Worm (Caenorhabditis elegans) whole organism, L1 larva: ENCODE results near the gene F49E12.10.

Source experiments
- C04F5.9 ChIP-seq: sonication (generic microtip); optimal IDR thresholded peaks from 2 replicates; lab custom pipeline; 2016; ENCODE audit warnings: missing genetic modification characterization, missing compliant biosample characterization
- F16B12.6 ChIP-seq: fragments of 150-350 bp; optimal IDR thresholded peaks from 2 replicates; lab custom pipeline; 2014; ENCODE audit warnings: missing biosample characterization, missing genetic modification characterization
- ceh-8 ChIP-seq: fragments of 200-800 bp; sonication (Bioruptor generic); optimal IDR thresholded peaks from 2 replicates; lab custom pipeline; 2018; ENCODE audit warnings: mild to moderate bottlenecking, missing genetic modification characterization, moderate library complexity, missing compliant biosample characterization
- ceh-88 ChIP-seq: fragments of 200-800 bp; sonication (Bioruptor generic); IDR thresholded peaks from 2 replicates; pipeline ENCODE4 v1.3.6; 2022; ENCODE audit warnings: missing genetic modification characterization, missing compliant biosample characterization
- ceh-90 ChIP-seq: sonication (generic microtip); optimal IDR thresholded peaks from 2 replicates; lab custom pipeline; 2016; ENCODE audit warnings: missing genetic modification characterization, missing compliant biosample characterization
- dpl-1 ChIP-seq, 3 experiments: fragments of 150-350 bp in 2 of 3; sonication (generic microtip) in 1 of 3; optimal IDR thresholded peaks; 2 replicates each; lab custom pipeline; 2014 to 2017; ENCODE audit warnings: missing biosample characterization in 3 of 3, missing genetic modification characterization in 3 of 3, missing genetic modification reagents in 3 of 3
- efl-1 ChIP-seq, 4 experiments: fragments of 150-350 bp; optimal IDR thresholded peaks in 3 of 4; peaks in 1 of 4; 1 replicate in 1 of 4; 2 replicates in 3 of 4; lab custom pipeline; 2014; ENCODE audit warnings: missing biosample characterization in 2 of 4, missing genetic modification characterization in 2 of 4, missing genetic modification reagents in 2 of 4
- efl-3 ChIP-seq: fragments of 200-800 bp; sonication (Bioruptor generic); optimal IDR thresholded peaks from 2 replicates; lab custom pipeline; 2018; ENCODE audit warnings: mild to moderate bottlenecking, missing genetic modification characterization, missing compliant biosample characterization
- elt-2 ChIP-seq: sonication (generic microtip); optimal IDR thresholded peaks from 2 replicates; lab custom pipeline; 2016; ENCODE audit warnings: missing genetic modification characterization, mild to moderate bottlenecking, inconsistent platforms, missing compliant biosample characterization, missing genetic modification reagents
- ets-5 ChIP-seq: fragments of 200-800 bp; sonication (Bioruptor generic); IDR thresholded peaks from 2 replicates; pipeline ENCODE4 v1.3.6; 2022; ENCODE audit warnings: missing genetic modification characterization, missing compliant biosample characterization
- fkh-10 ChIP-seq: sonication (generic microtip); optimal IDR thresholded peaks from 2 replicates; lab custom pipeline; 2017; ENCODE audit warnings: missing biosample characterization, missing genetic modification reagents, missing genetic modification characterization
- fkh-4 ChIP-seq: sonication (generic microtip); optimal IDR thresholded peaks from 2 replicates; lab custom pipeline; 2016; ENCODE audit warnings: missing compliant biosample characterization, missing genetic modification characterization, borderline replicate concordance
- fkh-8 ChIP-seq: sonication (generic microtip); optimal IDR thresholded peaks from 2 replicates; lab custom pipeline; 2016; ENCODE audit warnings: mild to moderate bottlenecking, missing genetic modification characterization, missing compliant biosample characterization
- hlh-17 ChIP-seq: fragments of 200-800 bp; sonication (Bioruptor generic); optimal IDR thresholded peaks from 2 replicates; lab custom pipeline; 2018; ENCODE audit warnings: missing genetic modification characterization, mild to moderate bottlenecking, missing compliant biosample characterization, moderate library complexity, borderline replicate concordance
- hpl-2 ChIP-seq: fragments of 150-350 bp; optimal IDR thresholded peaks from 2 replicates; lab custom pipeline; 2014; ENCODE audit warnings: missing biosample characterization, missing genetic modification reagents, missing genetic modification characterization
- jun-1 ChIP-seq: fragments of 150-350 bp; optimal IDR thresholded peaks from 2 replicates; lab custom pipeline; 2014; ENCODE audit warnings: missing biosample characterization, missing genetic modification reagents, missing genetic modification characterization
- lin-14 ChIP-seq: fragments of 200-800 bp; sonication (Bioruptor generic); optimal IDR thresholded peaks from 2 replicates; lab custom pipeline; 2018; ENCODE audit warnings: mild to moderate bottlenecking, missing genetic modification characterization, moderate library complexity, missing compliant biosample characterization
- lin-35 ChIP-seq, 2 experiments: fragments of 150-350 bp; optimal IDR thresholded peaks; 2 replicates each; lab custom pipeline; 2014; ENCODE audit warnings: missing biosample characterization in 2 of 2, missing genetic modification characterization in 2 of 2, missing genetic modification reagents in 2 of 2
- lsy-2 ChIP-seq, 2 experiments: fragments of 150-350 bp; optimal IDR thresholded peaks; 2 replicates each; lab custom pipeline; 2014; ENCODE audit warnings: missing biosample characterization in 2 of 2, missing genetic modification characterization in 2 of 2
- mdl-1 ChIP-seq, 2 experiments: fragments of 150-350 bp; optimal IDR thresholded peaks; 2 replicates each; lab custom pipeline; 2014 to 2017; ENCODE audit warnings: missing biosample characterization in 2 of 2, missing genetic modification characterization in 2 of 2, inconsistent platforms in 1 of 2
- mef-2 ChIP-seq: fragments of 150-350 bp; optimal IDR thresholded peaks from 2 replicates; lab custom pipeline; 2014; ENCODE audit warnings: missing biosample characterization, missing genetic modification characterization
- nhr-19 ChIP-seq: fragments of 200-800 bp; sonication (Bioruptor generic); conservative IDR thresholded peaks from 2 replicates; pipeline ENCODE4 v1.3.6; 2022; ENCODE audit warnings: missing genetic modification characterization, missing compliant biosample characterization
- nhr-20 ChIP-seq: sonication (generic microtip); optimal IDR thresholded peaks from 2 replicates; lab custom pipeline; 2016; ENCODE audit warnings: mild to moderate bottlenecking, missing genetic modification characterization, missing compliant biosample characterization
- nhr-47 ChIP-seq: sonication (generic microtip); optimal IDR thresholded peaks from 2 replicates; lab custom pipeline; 2016; ENCODE audit warnings: mild to moderate bottlenecking, missing genetic modification characterization, moderate library complexity, missing compliant biosample characterization
- nhr-71 ChIP-seq: sonication (generic microtip); optimal IDR thresholded peaks from 2 replicates; lab custom pipeline; 2016; ENCODE audit warnings: mild to moderate bottlenecking, missing genetic modification characterization, moderate library complexity, missing compliant biosample characterization
- nhr-76 ChIP-seq: sonication (generic microtip); optimal IDR thresholded peaks from 2 replicates; lab custom pipeline; 2017; ENCODE audit warnings: missing biosample characterization, missing genetic modification characterization
- nhr-90 ChIP-seq: sonication (generic microtip); optimal IDR thresholded peaks from 2 replicates; lab custom pipeline; 2016; ENCODE audit warnings: mild to moderate bottlenecking, missing genetic modification characterization, missing compliant biosample characterization; ENCODE audit not compliant: poor library complexity
- pax-3 ChIP-seq: fragments of 200-800 bp; sonication (Bioruptor generic); optimal IDR thresholded peaks from 2 replicates; lab custom pipeline; 2018; ENCODE audit warnings: mild to moderate bottlenecking, missing genetic modification characterization, moderate library complexity, missing compliant biosample characterization
- pqm-1 ChIP-seq: sonication (generic microtip); optimal IDR thresholded peaks from 3 replicates; lab custom pipeline; 2017; ENCODE audit warnings: missing biosample characterization, missing genetic modification characterization
- skn-1 ChIP-seq: fragments of 150-350 bp; optimal IDR thresholded peaks from 2 replicates; lab custom pipeline; 2014; ENCODE audit warnings: missing biosample characterization, missing genetic modification characterization
- snpc-4 ChIP-seq: fragments of 150-350 bp; optimal IDR thresholded peaks from 2 replicates; lab custom pipeline; 2014; ENCODE audit warnings: missing biosample characterization, missing genetic modification characterization
- sox-4 ChIP-seq: sonication (generic microtip); optimal IDR thresholded peaks from 2 replicates; lab custom pipeline; 2016; ENCODE audit warnings: missing genetic modification characterization, missing compliant biosample characterization
- tbx-2 ChIP-seq: sonication (generic microtip); optimal IDR thresholded peaks from 2 replicates; lab custom pipeline; 2016; ENCODE audit warnings: missing genetic modification characterization, missing compliant biosample characterization
- tlp-1 ChIP-seq: fragments of 150-350 bp; optimal IDR thresholded peaks from 2 replicates; lab custom pipeline; 2014; ENCODE audit warnings: missing biosample characterization, missing genetic modification characterization
- xbp-1 ChIP-seq: sonication (generic microtip); optimal IDR thresholded peaks from 2 replicates; lab custom pipeline; 2016; ENCODE audit warnings: missing genetic modification characterization, missing compliant biosample characterization

The F49E12.10 gene

DNA sequence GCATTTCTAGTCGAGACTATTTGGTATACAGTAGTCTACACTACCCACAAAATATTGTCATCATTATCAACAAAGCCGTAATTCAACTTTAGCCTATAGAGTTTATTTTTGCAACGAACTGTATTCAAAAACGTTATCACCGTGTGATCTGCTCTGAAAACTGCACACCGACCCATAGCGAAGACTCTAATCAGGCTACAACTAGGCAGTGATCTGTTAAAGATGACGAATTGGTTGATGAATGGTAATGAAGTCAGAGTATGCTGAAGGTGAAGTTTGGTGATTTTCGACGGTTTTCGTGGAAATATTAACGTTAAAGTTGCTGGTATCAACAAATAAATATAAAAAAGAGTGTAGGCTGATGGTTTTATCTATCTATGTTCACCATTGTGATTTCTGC is 4.0 kb upstream of the F49E12.10 start (continued):
- TF ChIP-seq fkh-4 (tag; lab: Kevin White, UChicago): no peak
- no peak for TF ChIP-seq nhr-47 (tag; lab: Kevin White, UChicago)
- no peak for TF ChIP-seq nhr-76

DNA sequence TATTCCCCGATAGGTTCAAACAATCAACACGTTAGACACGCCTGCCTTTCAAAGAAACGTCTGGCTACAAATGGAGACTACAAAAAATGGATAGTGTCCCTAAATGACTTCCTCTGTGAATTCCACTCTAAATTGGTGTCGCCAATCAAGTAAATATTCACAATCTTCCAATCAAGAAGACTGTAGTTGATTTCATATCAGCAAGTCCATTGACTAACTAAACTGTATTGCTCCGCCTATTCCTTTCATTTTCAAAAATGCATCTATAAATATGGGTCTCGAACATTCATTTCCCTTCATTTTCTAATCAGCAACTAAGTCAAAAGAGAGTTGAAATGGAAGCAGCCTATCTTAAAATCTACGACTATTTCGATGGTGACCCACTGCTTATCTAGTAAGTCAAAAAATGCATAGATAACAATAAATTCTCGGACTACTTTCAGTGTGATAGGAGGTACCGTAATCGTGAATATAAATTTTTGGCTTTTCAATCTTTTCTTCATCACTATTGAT is 2.8 kb upstream of the F49E12.10 start, which contains the start of gene drd-1:
Gene drd-1, plus strand, starts transcription at position 51 of the 513 bp plus-strand sequence.
- TF ChIP-seq C04F5.9 (tag; lab: Kevin White, UChicago): no peak
- TF ChIP-seq lin-14 (GFP tag; lab: Kevin White, UChicago): peak; percentile 10
- peak; percentile 97 for TF ChIP-seq elt-2
- TF ChIP-seq jun-1 (tag; lab: Kevin White, UChicago): peak; percentile 31
- no peak for TF ChIP-seq sox-4 (tag; lab: Kevin White, UChicago)
- no peak for TF ChIP-seq nhr-19 (GFP tag; lab: Robert Waterston, UW)
- no peak for TF ChIP-seq efl-1 (optimal IDR thresholded peaks at IDR 0.05; lab: Kevin White, UChicago)
- peak in 1 of 2 experiments; percentile 66 for TF ChIP-seq efl-1 (GFP tag; optimal IDR thresholded peaks at IDR 0.05 in 1 of 2; lab: Kevin White, UChicago)
- TF ChIP-seq fkh-10 (GFP tag; lab: Kevin White, UChicago): no peak
- peak; percentile 77 for TF ChIP-seq pqm-1 (tag; lab: Kevin White, UChicago)
- TF ChIP-seq tbx-2 (tag; lab: Kevin White, UChicago): no peak
- TF ChIP-seq tlp-1: peak; percentile 11
- TF ChIP-seq nhr-20 (tag; lab: Kevin White, UChicago): peak; percentile 57

DNA sequence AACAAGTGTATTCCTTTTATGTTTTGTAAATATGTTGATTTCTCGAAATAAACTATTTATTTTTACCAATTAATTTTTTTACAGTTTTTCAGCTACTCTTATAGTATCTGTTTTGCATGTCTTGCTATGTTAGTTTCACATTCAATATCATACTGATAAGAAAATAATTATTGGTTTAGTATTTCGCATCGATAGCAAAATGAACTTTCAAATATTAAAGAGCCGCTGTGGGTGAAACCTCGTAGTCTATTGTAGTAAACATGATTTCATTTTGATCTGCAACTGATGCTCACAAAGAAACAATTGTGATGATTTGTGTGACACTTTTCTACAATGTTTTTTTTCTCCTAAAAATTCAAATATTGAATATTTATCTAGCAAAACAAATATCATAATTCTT is 1.4 kb downstream of the F49E12.10 start:
- TF ChIP-seq xbp-1 (no peak), mdl-1 (tag; optimal IDR thresholded peaks at IDR 0.05; lab: Kevin White, UChicago) (no peak), efl-1 (optimal IDR thresholded peaks at IDR 0.05; lab: Kevin White, UChicago) (no peak), efl-1 (GFP tag; optimal IDR thresholded peaks at IDR 0.05 in 1 of 2; lab: Kevin White, UChicago) (no peak), fkh-10 (GFP tag; lab: Kevin White, UChicago) (no peak), nhr-90 (no peak), hlh-17 (GFP tag; lab: Kevin White, UChicago) (no peak), nhr-76 (no peak), efl-3 (GFP tag; lab: Kevin White, UChicago) (no peak), F16B12.6 (tag; lab: Kevin White, UChicago) (no peak), snpc-4 (no peak), ceh-88 (GFP tag; lab: Robert Waterston, UW) (no peak)

DNA sequence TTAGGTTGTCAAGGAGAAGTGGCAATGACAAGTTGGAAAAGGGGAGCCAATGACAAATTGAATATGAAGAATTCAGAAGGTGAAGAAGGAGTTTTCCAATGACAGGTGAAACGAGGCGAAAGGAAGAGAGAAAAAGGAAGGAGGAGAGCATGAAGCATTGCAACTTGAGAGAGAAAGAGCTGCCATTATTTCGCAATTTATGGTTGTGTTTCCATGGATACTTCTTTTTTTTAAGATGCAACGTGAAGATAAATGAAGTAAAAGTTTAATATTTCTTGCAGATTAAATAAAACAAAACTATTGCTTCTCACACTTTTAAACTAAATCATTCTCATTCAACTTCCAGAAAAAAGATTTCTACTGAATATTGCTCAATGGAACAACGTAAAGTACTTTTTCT is 3.4 kb downstream of the F49E12.10 start, which contains the start of gene F49E12.8:
Gene F49E12.8, minus strand, starts transcription at position 101 of the 400 bp plus-strand sequence.
- peak; percentile 59 for TF ChIP-seq fkh-8 (tag; lab: Kevin White, UChicago)
- no peak for TF ChIP-seq mef-2 (tag; lab: Kevin White, UChicago)
- no peak for TF ChIP-seq sox-4 (tag; lab: Kevin White, UChicago)
- no peak for TF ChIP-seq lin-35 (GFP tag; optimal IDR thresholded peaks at IDR 0.05; lab: Kevin White, UChicago)
- TF ChIP-seq nhr-71 (tag; lab: Kevin White, UChicago): peak; percentile 13
- no peak for TF ChIP-seq dpl-1 (GFP tag; optimal IDR thresholded peaks at IDR 0.05; lab: Kevin White, UChicago)
- TF ChIP-seq nhr-90: no peak

DNA sequence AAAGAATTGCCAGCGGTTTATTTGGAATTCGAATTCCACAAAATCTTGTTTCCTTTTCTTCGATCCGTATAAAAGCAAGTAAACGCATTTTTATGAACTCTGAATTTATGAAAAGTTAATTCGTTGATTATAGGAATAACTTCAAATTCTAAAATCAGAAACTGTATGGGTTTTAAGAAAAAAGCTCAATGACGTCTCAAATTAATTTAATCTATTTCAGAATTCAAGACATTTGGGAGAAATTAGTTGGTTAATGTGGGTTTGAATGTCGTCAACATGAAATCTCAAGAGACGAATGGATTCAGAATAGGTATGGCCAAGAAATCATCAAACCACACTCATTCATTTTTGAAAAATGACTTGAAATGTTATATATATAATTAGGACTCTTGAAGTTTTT is 5.2 kb downstream of the F49E12.10 start, which contains the start of gene F49E12.7:
Gene F49E12.7, minus strand, starts transcription at position 101 of the 400 bp plus-strand sequence.
- no peak for TF ChIP-seq hpl-2 (GFP tag; lab: Kevin White, UChicago)
- peak; percentile 47 for TF ChIP-seq ceh-8 (GFP tag; lab: Kevin White, UChicago)
- TF ChIP-seq, all 84 proteins: peak for 1

DNA sequence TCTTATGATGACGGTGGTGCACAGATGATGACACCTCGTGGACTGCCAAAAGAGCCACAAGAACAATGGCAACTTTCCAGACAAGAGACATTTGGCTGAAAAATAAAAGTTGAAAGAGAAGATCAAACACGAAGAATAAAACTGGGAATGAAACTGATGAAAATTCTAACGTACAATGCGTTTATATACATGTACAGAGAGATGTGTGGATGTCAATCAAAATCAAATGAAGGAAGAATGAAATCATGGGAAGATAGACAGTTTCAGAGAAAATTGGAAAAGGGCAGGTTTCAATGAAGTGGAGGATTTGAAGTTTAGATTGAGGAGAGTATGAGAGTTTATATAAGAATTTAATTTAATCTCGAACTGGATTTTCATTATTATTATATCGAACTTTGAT is 8.2 kb downstream of the F49E12.10 start, which contains the start of gene dod-23:
Gene dod-23, minus strand, starts transcription at position 101 of the 400 bp plus-strand sequence.
- no peak for TF ChIP-seq nhr-20 (tag; lab: Kevin White, UChicago)
- TF ChIP-seq nhr-47 (tag; lab: Kevin White, UChicago): no peak
- no peak for TF ChIP-seq ceh-88 (GFP tag; lab: Robert Waterston, UW)
- no peak for TF ChIP-seq ceh-90 (tag; lab: Kevin White, UChicago)
- TF ChIP-seq F16B12.6 (tag; lab: Kevin White, UChicago): no peak
- TF ChIP-seq ets-5: no peak
- no peak for TF ChIP-seq pqm-1 (tag; lab: Kevin White, UChicago)
- TF ChIP-seq lsy-2 (tag; optimal IDR thresholded peaks at IDR 0.05; lab: Kevin White, UChicago): no peak
- no peak for TF ChIP-seq pax-3 (tag; lab: Kevin White, UChicago)
- no peak for TF ChIP-seq jun-1 (tag; lab: Kevin White, UChicago)
- no peak for TF ChIP-seq skn-1 (tag; lab: Kevin White, UChicago)
- TF ChIP-seq tbx-2 (tag; lab: Kevin White, UChicago): no peak
